Fruit fly (Drosophila melanogaster) whole organism, prepupa: ENCODE data around the gene CG14020.

Experiments used
- Blimp-1 ChIP-seq: fragments of 200-800 bp; sonication (Bioruptor generic); optimal IDR thresholded peaks from 3 replicates; lab custom pipeline; 2017; ENCODE audit warnings: missing biosample characterization, missing genetic modification characterization, mild to moderate bottlenecking, moderate library complexity, missing genetic modification reagents
- CG10631 ChIP-seq: fragments of 200-800 bp; sonication (Bioruptor generic); optimal IDR thresholded peaks from 2 replicates; lab custom pipeline; 2016; ENCODE audit warnings: missing biosample characterization, missing genetic modification characterization
- CG11294 ChIP-seq: fragments of 200-800 bp; sonication (Bioruptor generic); IDR thresholded peaks from 2 replicates; pipeline ENCODE4 v1.3.6; 2022; ENCODE audit warnings: missing biosample characterization, missing genetic modification characterization
- CG11762 ChIP-seq: fragments of 200-800 bp; sonication (Bioruptor generic); optimal IDR thresholded peaks from 3 replicates; lab custom pipeline; 2016; ENCODE audit warnings: missing biosample characterization, missing genetic modification characterization; ENCODE audit not compliant: insufficient read depth
- CG11902 ChIP-seq: fragments of 200-800 bp; sonication (Bioruptor generic); optimal IDR thresholded peaks from 3 replicates; lab custom pipeline; 2016; ENCODE audit warnings: missing biosample characterization, missing genetic modification characterization
- CG15336 ChIP-seq: fragments of 200-800 bp; sonication (Bioruptor generic); IDR thresholded peaks from 2 replicates; pipeline ENCODE4 v1.3.6; 2022; ENCODE audit warnings: missing biosample characterization, missing genetic modification characterization
- CG1621 ChIP-seq: fragments of 200-800 bp; sonication (Bioruptor generic); optimal IDR thresholded peaks from 3 replicates; lab custom pipeline; 2018; ENCODE audit warnings: missing biosample characterization, mild to moderate bottlenecking, missing genetic modification characterization
- CG16779 ChIP-seq: fragments of 200-800 bp; sonication (Bioruptor generic); optimal IDR thresholded peaks from 3 replicates; lab custom pipeline; 2017; ENCODE audit warnings: missing biosample characterization, mild to moderate bottlenecking, missing genetic modification characterization
- CG3032 ChIP-seq: fragments of 200-800 bp; optimal IDR thresholded peaks from 2 replicates; lab custom pipeline; 2019; ENCODE audit warnings: missing biosample characterization, mild to moderate bottlenecking, missing genetic modification characterization, moderate library complexity
- CG31627 ChIP-seq: fragments of 200-800 bp; sonication (Bioruptor generic); optimal IDR thresholded peaks from 3 replicates; lab custom pipeline; 2016; ENCODE audit warnings: missing biosample characterization, missing genetic modification characterization
- CG32006 ChIP-seq: fragments of 200-800 bp; sonication (Bioruptor generic); optimal IDR thresholded peaks from 3 replicates; lab custom pipeline; 2017; ENCODE audit warnings: missing biosample characterization, mild to moderate bottlenecking, missing genetic modification characterization
- CG3919 ChIP-seq: fragments of 200-800 bp; sonication (Bioruptor generic); optimal IDR thresholded peaks from 3 replicates; lab custom pipeline; 2016; ENCODE audit warnings: missing biosample characterization, missing genetic modification characterization
- CG4318 ChIP-seq: fragments of 200-800 bp; sonication (Bioruptor generic); optimal IDR thresholded peaks from 3 replicates; lab custom pipeline; 2017; ENCODE audit warnings: missing biosample characterization, mild to moderate bottlenecking, missing genetic modification characterization
- CG6163 ChIP-seq: fragments of 200-800 bp; sonication (Bioruptor generic); IDR thresholded peaks from 3 replicates; pipeline ENCODE4 v1.3.6; 2022; ENCODE audit warnings: missing biosample characterization, missing genetic modification characterization
- CG6276 ChIP-seq: fragments of 200-800 bp; sonication (Bioruptor generic); optimal IDR thresholded peaks from 2 replicates; lab custom pipeline; 2017; ENCODE audit warnings: missing biosample characterization, mild to moderate bottlenecking, missing genetic modification characterization
- CG6854 ChIP-seq: fragments of 200-800 bp; sonication (Bioruptor generic); optimal IDR thresholded peaks from 2 replicates; lab custom pipeline; 2017; ENCODE audit warnings: missing biosample characterization, mild to moderate bottlenecking, missing genetic modification characterization
- CG7368 ChIP-seq: fragments of 200-800 bp; sonication (Bioruptor generic); optimal IDR thresholded peaks from 3 replicates; lab custom pipeline; 2016; ENCODE audit warnings: missing biosample characterization, missing genetic modification characterization
- CG8119 ChIP-seq: fragments of 200-800 bp; sonication (Bioruptor generic); IDR thresholded peaks from 3 replicates; pipeline ENCODE4 v1.3.6; 2022; ENCODE audit warnings: missing biosample characterization, missing genetic modification characterization
- CG8319 ChIP-seq: fragments of 200-800 bp; sonication (Bioruptor generic); optimal IDR thresholded peaks from 3 replicates; lab custom pipeline; 2016; ENCODE audit warnings: missing biosample characterization, missing genetic modification characterization
- CG8632 ChIP-seq: fragments of 200-800 bp; sonication (Bioruptor generic); optimal IDR thresholded peaks from 3 replicates; lab custom pipeline; 2016; ENCODE audit warnings: missing biosample characterization, missing genetic modification characterization
- Eip75B ChIP-seq: fragments of 200-800 bp; sonication (Bioruptor generic); optimal IDR thresholded peaks from 3 replicates; lab custom pipeline; 2016; ENCODE audit warnings: missing biosample characterization, missing genetic modification characterization
- Eip78C ChIP-seq: fragments of 200-800 bp; sonication (Bioruptor generic); peaks from one replicate; lab custom pipeline; 2016; ENCODE audit warnings: missing biosample characterization, missing genetic modification characterization
- Eip93F ChIP-seq: fragments of 200-800 bp; sonication (Bioruptor generic); optimal IDR thresholded peaks from 2 replicates; lab custom pipeline; 2016; ENCODE audit warnings: missing biosample characterization, mild to moderate bottlenecking, missing genetic modification characterization
- Ets21C ChIP-seq: fragments of 200-800 bp; sonication (Bioruptor generic); optimal IDR thresholded peaks from 3 replicates; lab custom pipeline; 2016; ENCODE audit warnings: missing biosample characterization, missing genetic modification characterization
- Ets96B ChIP-seq: fragments of 200-800 bp; optimal IDR thresholded peaks from 2 replicates; lab custom pipeline; 2019; ENCODE audit warnings: missing biosample characterization, mild to moderate bottlenecking, missing genetic modification characterization, moderate library complexity
- Gug ChIP-seq: fragments of 200-800 bp; sonication (Bioruptor generic); IDR thresholded peaks from 2 replicates; pipeline ENCODE4 v1.3.6; 2022; ENCODE audit warnings: missing biosample characterization, missing genetic modification characterization
- Hr38 ChIP-seq: sonication (Bioruptor generic); optimal IDR thresholded peaks from 2 replicates; lab custom pipeline; 2016; ENCODE audit warnings: missing biosample characterization, missing genetic modification characterization
- Hr39 ChIP-seq: fragments of 200-800 bp; sonication (Bioruptor generic); optimal IDR thresholded peaks from 2 replicates; lab custom pipeline; 2016; ENCODE audit warnings: missing biosample characterization, missing genetic modification characterization
- Hr4 ChIP-seq: fragments of 200-800 bp; sonication (Bioruptor generic); optimal IDR thresholded peaks from 3 replicates; lab custom pipeline; 2016; ENCODE audit warnings: missing biosample characterization, missing genetic modification characterization
- Lpt ChIP-seq: fragments of 200-800 bp; sonication (Bioruptor generic); optimal IDR thresholded peaks from 3 replicates; lab custom pipeline; 2016; ENCODE audit warnings: missing biosample characterization, missing genetic modification characterization
- Met ChIP-seq: fragments of 200-800 bp; sonication (Bioruptor generic); optimal IDR thresholded peaks from 3 replicates; lab custom pipeline; 2016; ENCODE audit warnings: missing biosample characterization, missing genetic modification characterization
- OdsH ChIP-seq: fragments of 200-800 bp; sonication (Bioruptor generic); optimal IDR thresholded peaks from 3 replicates; lab custom pipeline; 2016; ENCODE audit warnings: missing biosample characterization, missing genetic modification characterization
- Smox ChIP-seq: fragments of 200-800 bp; sonication (Bioruptor generic); optimal IDR thresholded peaks from 3 replicates; lab custom pipeline; 2016; ENCODE audit warnings: missing biosample characterization, missing genetic modification characterization
- Sox14 ChIP-seq: fragments of 200-800 bp; sonication (Bioruptor generic); optimal IDR thresholded peaks from 3 replicates; lab custom pipeline; 2016; ENCODE audit warnings: missing biosample characterization, missing genetic modification characterization
- achi ChIP-seq: fragments of 200-800 bp; sonication (Bioruptor generic); optimal IDR thresholded peaks from 3 replicates; lab custom pipeline; 2016; ENCODE audit warnings: missing biosample characterization, missing genetic modification characterization
- acj6 ChIP-seq: fragments of 200-800 bp; sonication (Bioruptor generic); optimal IDR thresholded peaks from 3 replicates; lab custom pipeline; 2016; ENCODE audit warnings: missing biosample characterization, missing genetic modification characterization
- cyc ChIP-seq: fragments of 200-800 bp; sonication (Bioruptor generic); optimal IDR thresholded peaks from 3 replicates; lab custom pipeline; 2016; ENCODE audit warnings: missing biosample characterization, missing genetic modification characterization
- dac ChIP-seq: fragments of 200-800 bp; sonication (Bioruptor generic); optimal IDR thresholded peaks from 2 replicates; lab custom pipeline; 2017; ENCODE audit warnings: missing biosample characterization, mild to moderate bottlenecking, missing genetic modification characterization
- eg ChIP-seq: fragments of 200-800 bp; sonication (Bioruptor generic); IDR thresholded peaks from 3 replicates; pipeline ENCODE4 v1.3.6; 2022; ENCODE audit warnings: missing biosample characterization, missing genetic modification characterization
- esn ChIP-seq: fragments of 200-800 bp; sonication (Bioruptor generic); optimal IDR thresholded peaks from 2 replicates; lab custom pipeline; 2016; ENCODE audit warnings: missing biosample characterization, mild to moderate bottlenecking, missing genetic modification characterization, moderate library complexity
- fd85E ChIP-seq: fragments of 200-800 bp; sonication (Bioruptor generic); optimal IDR thresholded peaks from 3 replicates; lab custom pipeline; 2016; ENCODE audit warnings: missing biosample characterization, missing genetic modification characterization
- fkh ChIP-seq: fragments of 200-800 bp; sonication (Bioruptor generic); optimal IDR thresholded peaks from 3 replicates; lab custom pipeline; 2017; ENCODE audit warnings: missing biosample characterization, mild to moderate bottlenecking, missing genetic modification characterization, moderate library complexity
- lz ChIP-seq: fragments of 200-800 bp; sonication (Bioruptor generic); optimal IDR thresholded peaks from 3 replicates; lab custom pipeline; 2016; ENCODE audit warnings: missing biosample characterization, missing genetic modification characterization
- pdm3 ChIP-seq: fragments of 200-800 bp; sonication (Bioruptor generic); optimal IDR thresholded peaks from 3 replicates; lab custom pipeline; 2016; ENCODE audit warnings: missing biosample characterization, missing genetic modification characterization
- salr ChIP-seq, 2 experiments: fragments of 200-800 bp; sonication (Bioruptor generic); optimal IDR thresholded peaks; 3 replicates each; lab custom pipeline; 2016 to 2018; ENCODE audit warnings: missing biosample characterization in 2 of 2, missing genetic modification characterization in 2 of 2, mild to moderate bottlenecking in 1 of 2
- ss ChIP-seq, 2 experiments: fragments of 200-800 bp; sonication (Bioruptor generic); optimal IDR thresholded peaks; 2 replicates in 1 of 2; 3 replicates in 1 of 2; lab custom pipeline; 2017 to 2018; ENCODE audit warnings: mild to moderate bottlenecking in 2 of 2, missing biosample characterization in 2 of 2, missing genetic modification characterization in 2 of 2, moderate library complexity in 1 of 2
- svp ChIP-seq: fragments of 200-800 bp; sonication (Bioruptor generic); peaks from one replicate; lab custom pipeline; 2016; ENCODE audit warnings: missing biosample characterization, missing genetic modification characterization
- topi ChIP-seq: fragments of 200-800 bp; sonication (Bioruptor generic); optimal IDR thresholded peaks from 3 replicates; lab custom pipeline; 2016; ENCODE audit warnings: missing biosample characterization, missing genetic modification characterization

CG14020 gene

DNA sequence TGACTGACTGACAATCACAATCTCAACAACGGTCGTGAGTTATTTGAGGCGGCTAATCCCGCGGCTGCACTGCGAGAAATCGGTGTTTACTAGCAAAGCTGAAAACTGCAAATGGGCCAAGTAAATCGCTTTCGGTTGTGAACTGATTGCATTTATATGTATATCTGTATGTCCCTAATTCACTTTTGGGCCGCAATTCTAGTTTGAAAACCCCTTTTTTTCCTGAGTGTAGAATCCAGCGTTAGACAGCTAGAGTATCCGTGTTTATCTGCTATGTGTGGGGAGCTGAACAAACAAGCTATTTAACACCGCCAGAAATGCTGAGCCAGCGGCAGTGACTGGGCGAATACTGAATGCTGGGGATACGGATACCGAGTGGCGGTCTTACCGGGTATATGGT lies 40.8 kb upstream of the CG14020 start:
- 0 out of 2 replicates have a peak, but pooled peaks have one; percentile 43 for TF ChIP-seq CG11294 (GFP tag; lab: Robert Waterston, UW)
- peak; percentile 51 for TF ChIP-seq Sox14 (GFP tag; lab: Kevin White, UChicago)
- TF ChIP-seq Hr4 (GFP tag; lab: Kevin White, UChicago), result peak; percentile 48
- peak; percentile 5 for TF ChIP-seq Ets21C
- peak; percentile 82 for TF ChIP-seq eg (GFP tag; lab: Robert Waterston, UW)
- TF ChIP-seq CG6276 (GFP tag; lab: Kevin White, UChicago), result peak; percentile 8
- no peak for TF ChIP-seq ss (GFP tag; optimal IDR thresholded peaks at IDR 0.05; lab: Kevin White, UChicago)
- no peak for TF ChIP-seq Blimp-1 (GFP tag; lab: Kevin White, UChicago)
- TF ChIP-seq pdm3 (GFP tag; lab: Kevin White, UChicago), result peak; percentile 63
- TF ChIP-seq CG8632 (GFP tag; lab: Kevin White, UChicago), result no peak
- peak; percentile 85 for TF ChIP-seq CG6163 (GFP tag; lab: Robert Waterston, UW)
- peak; percentile 63 for TF ChIP-seq dac (GFP tag; lab: Kevin White, UChicago)
- TF ChIP-seq CG32006 (GFP tag; lab: Kevin White, UChicago), result peak; percentile 72
- TF ChIP-seq CG11902, result no peak
- TF ChIP-seq Ets96B (tag; lab: Kevin White, UChicago), result no peak
- peak; percentile 9 for TF ChIP-seq esn (GFP tag; lab: Kevin White, UChicago)
- TF ChIP-seq acj6 (GFP tag; lab: Kevin White, UChicago), result peak; percentile 20
- peak; percentile 48 for TF ChIP-seq CG10631 (GFP tag; lab: Kevin White, UChicago)
- peak; percentile 24 for TF ChIP-seq Hr39 (GFP tag; lab: Kevin White, UChicago)
- TF ChIP-seq Smox (GFP tag; lab: Kevin White, UChicago), result no peak
- TF ChIP-seq CG4318 (GFP tag; lab: Kevin White, UChicago), result peak; percentile 25
- peak; percentile 76 for TF ChIP-seq CG8119
- TF ChIP-seq lz (GFP tag; lab: Kevin White, UChicago), result peak; percentile 13
- TF ChIP-seq Lpt (GFP tag; lab: Kevin White, UChicago), result peak; percentile 49
- TF ChIP-seq OdsH (GFP tag; lab: Kevin White, UChicago), result peak; percentile 45
- peak; percentile 29 for TF ChIP-seq svp
- no peak for TF ChIP-seq CG1621 (tag; lab: Kevin White, UChicago)
- TF ChIP-seq CG31627 (GFP tag; lab: Kevin White, UChicago), result peak; percentile 12
- TF ChIP-seq CG8319, result no peak
- TF ChIP-seq fkh (GFP tag; lab: Kevin White, UChicago), result peak; percentile 80
- no peak for TF ChIP-seq Eip93F (GFP tag; lab: Kevin White, UChicago)
- peak; percentile 39 for TF ChIP-seq achi (GFP tag; lab: Kevin White, UChicago)
- TF ChIP-seq CG7368 (GFP tag; lab: Kevin White, UChicago), result no peak
- peak; percentile 39 for TF ChIP-seq Hr38 (GFP tag; lab: Kevin White, UChicago)
- peak; percentile 64 for TF ChIP-seq Gug (GFP tag; lab: Robert Waterston, UW)
- TF ChIP-seq cyc (GFP tag; lab: Kevin White, UChicago), result peak; percentile 4
- TF ChIP-seq Eip78C (GFP tag; lab: Kevin White, UChicago), result peak; percentile 67
- peak; percentile 19 for TF ChIP-seq Eip75B (GFP tag; lab: Kevin White, UChicago)
- peak; percentile 42 for TF ChIP-seq CG3919 (GFP tag; lab: Kevin White, UChicago)
- TF ChIP-seq Met, result peak; percentile 40
- peak; percentile 68 for TF ChIP-seq CG15336 (GFP tag; lab: Robert Waterston, UW)
- no peak for TF ChIP-seq topi (GFP tag; lab: Kevin White, UChicago)
- TF ChIP-seq CG3032, result no peak

dm6 chr2L:5478273-5478672 lies 39.3 kb upstream of the CG14020 start:
- TF ChIP-seq Lpt (GFP tag; lab: Kevin White, UChicago), result no peak
- TF ChIP-seq Ets96B (tag; lab: Kevin White, UChicago), result peak; percentile 55
- no peak for TF ChIP-seq CG8319
- TF ChIP-seq lz (GFP tag; lab: Kevin White, UChicago), result no peak
- TF ChIP-seq fd85E (GFP tag; lab: Kevin White, UChicago), result no peak
- TF ChIP-seq CG6163 (GFP tag; lab: Robert Waterston, UW), result no peak
- TF ChIP-seq CG8119, result no peak
- TF ChIP-seq CG6854 (GFP tag; lab: Kevin White, UChicago), result no peak
- TF ChIP-seq topi (GFP tag; lab: Kevin White, UChicago), result no peak
- peak in 1 of 2 experiments; percentile 41 for TF ChIP-seq ss (GFP tag; optimal IDR thresholded peaks at IDR 0.05; lab: Kevin White, UChicago)
- TF ChIP-seq Sox14 (GFP tag; lab: Kevin White, UChicago), result no peak
- peak; percentile 64 for TF ChIP-seq CG3032
- TF ChIP-seq Met, result no peak
- TF ChIP-seq Blimp-1 (GFP tag; lab: Kevin White, UChicago), result no peak
- TF ChIP-seq CG11762, result no peak
- no peak for TF ChIP-seq achi (GFP tag; lab: Kevin White, UChicago)
- no peak for TF ChIP-seq Eip75B (GFP tag; lab: Kevin White, UChicago)
- no peak for TF ChIP-seq CG16779 (tag; lab: Kevin White, UChicago)
- TF ChIP-seq Hr39 (GFP tag; lab: Kevin White, UChicago), result no peak
- TF ChIP-seq CG31627 (GFP tag; lab: Kevin White, UChicago), result no peak
- TF ChIP-seq salr (GFP tag; optimal IDR thresholded peaks at IDR 0.05; lab: Kevin White, UChicago), result no peak
- no peak for TF ChIP-seq dac (GFP tag; lab: Kevin White, UChicago)
- no peak for TF ChIP-seq CG11294 (GFP tag; lab: Robert Waterston, UW)
- TF ChIP-seq CG8632 (GFP tag; lab: Kevin White, UChicago), result peak; percentile 5
- TF ChIP-seq fkh (GFP tag; lab: Kevin White, UChicago), result no peak
